Worm (Caenorhabditis elegans) whole organism, midembryonic: ENCODE data around the gene sri-48.

ENCODE experiments used
- T22C8.4 ChIP-seq: fragments of 200-800 bp; sonication (Bioruptor generic); IDR thresholded peaks from 2 replicates; pipeline ENCODE4 v1.3.6; 2022; ENCODE audit warnings: missing genetic modification characterization, missing compliant biosample characterization
- flt-1 ChIP-seq: fragments of 200-800 bp; sonication (Bioruptor generic); IDR thresholded peaks from 2 replicates; pipeline ENCODE4 v1.3.6; 2022; ENCODE audit warnings: missing genetic modification characterization, missing compliant biosample characterization
- klf-2 ChIP-seq: fragments of 200-800 bp; sonication (Bioruptor generic); conservative IDR thresholded peaks from 2 replicates; pipeline ENCODE4 v1.3.6; 2022; ENCODE audit warnings: missing genetic modification reagents, missing genetic modification characterization, missing compliant biosample characterization
- med-1 ChIP-seq: sonication (generic microtip); optimal IDR thresholded peaks from 2 replicates; lab custom pipeline; 2017; ENCODE audit warnings: missing genetic modification characterization, mild to moderate bottlenecking, missing compliant biosample characterization, antibody characterized with exemption, missing genetic modification reagents; ENCODE audit not compliant: insufficient read depth
- ref-1 ChIP-seq: fragments of 200-800 bp; sonication (Bioruptor generic); conservative IDR thresholded peaks from 2 replicates; pipeline ENCODE4 v1.3.6; 2022; ENCODE audit warnings: missing genetic modification reagents, missing genetic modification characterization, missing compliant biosample characterization
- tab-1 ChIP-seq: fragments of 200-800 bp; sonication (Bioruptor generic); IDR thresholded peaks from 2 replicates; pipeline ENCODE4 v1.3.6; 2022; ENCODE audit warnings: missing genetic modification characterization, missing compliant biosample characterization
- ztf-23 ChIP-seq: fragments of 200-800 bp; sonication (Bioruptor generic); IDR thresholded peaks from 2 replicates; pipeline ENCODE4 v1.3.6; 2022; ENCODE audit warnings: missing genetic modification reagents, missing genetic modification characterization, missing compliant biosample characterization
- ztf-29 ChIP-seq: fragments of 200-800 bp; sonication (Bioruptor generic); IDR thresholded peaks from 2 replicates; pipeline ENCODE4 v1.3.6; 2022; ENCODE audit warnings: missing genetic modification reagents, missing genetic modification characterization, missing compliant biosample characterization

ce11 chrII:3198998-3199397 is 2.1 kb downstream of the sri-48 start, which contains the start of gene sri-51:
- TF ChIP-seq tab-1 = no peak
- no peak for TF ChIP-seq ref-1 (GFP tag; lab: Robert Waterston, UW)
- TF ChIP-seq klf-2 (GFP tag; lab: Robert Waterston, UW) = no peak
- TF ChIP-seq ztf-29 (GFP tag; lab: Robert Waterston, UW) = no peak
- TF ChIP-seq flt-1 = no peak
- TF ChIP-seq ztf-23 (GFP tag; lab: Robert Waterston, UW) = no peak
- TF ChIP-seq T22C8.4 (GFP tag; lab: Robert Waterston, UW) = no peak
- no peak for TF ChIP-seq med-1 (GFP tag; lab: Kevin White, UChicago)
